Fruit fly (Drosophila melanogaster) whole organism, wandering third instar larva: Measurements from ENCODE around the gene Tpt.

Source experiments
- Abd-B ChIP-seq: fragments of >200 bp; optimal IDR thresholded peaks from 2 replicates; lab custom pipeline; 2017; ENCODE audit warnings: missing biosample characterization, missing genetic modification characterization
- CG32264 ChIP-seq: fragments of 200-800 bp; sonication (Bioruptor generic); optimal IDR thresholded peaks from 2 replicates; lab custom pipeline; 2016; ENCODE audit warnings: missing biosample characterization, missing genetic modification characterization
- CG9705 ChIP-seq: fragments of 200-800 bp; sonication (Bioruptor generic); optimal IDR thresholded peaks from 2 replicates; lab custom pipeline; 2018; ENCODE audit warnings: missing biosample characterization, mild to moderate bottlenecking, missing genetic modification characterization
- CrebA ChIP-seq: fragments of 200-800 bp; sonication (Bioruptor generic); optimal IDR thresholded peaks from 2 replicates; lab custom pipeline; 2016; ENCODE audit warnings: missing biosample characterization, mild to moderate bottlenecking, missing genetic modification characterization, borderline replicate concordance
- Dfd ChIP-seq: fragments of >200 bp; optimal IDR thresholded peaks from 2 replicates; lab custom pipeline; 2017; ENCODE audit warnings: missing biosample characterization, missing genetic modification characterization
- Dif ChIP-seq: fragments of 200-275, 200-300 bp; sonication (Bioruptor generic); optimal IDR thresholded peaks from 2 replicates; lab custom pipeline; 2018; ENCODE audit warnings: missing biosample characterization, missing genetic modification characterization; ENCODE audit not compliant: partially characterized antibody
- GATAd ChIP-seq: sonication (Bioruptor generic); optimal IDR thresholded peaks from 2 replicates; lab custom pipeline; 2016; ENCODE audit warnings: missing biosample characterization, missing genetic modification characterization
- HLH106 ChIP-seq: fragments of 200-800 bp; optimal IDR thresholded peaks from 3 replicates; lab custom pipeline; 2019; ENCODE audit warnings: missing biosample characterization, mild to moderate bottlenecking, missing genetic modification characterization, moderate library complexity
- Hnf4 ChIP-seq: fragments of 200-800 bp; sonication (Bioruptor generic); optimal IDR thresholded peaks from 2 replicates; lab custom pipeline; 2016; ENCODE audit warnings: missing biosample characterization, mild to moderate bottlenecking, missing genetic modification characterization
- Hr83 ChIP-seq: fragments of 200-300 bp; sonication (Bioruptor generic); optimal IDR thresholded peaks from 2 replicates; lab custom pipeline; 2016; ENCODE audit warnings: missing biosample characterization, mild to moderate bottlenecking, missing genetic modification characterization, moderate library complexity; ENCODE audit not compliant: poor library complexity, severe bottlenecking
- Jra ChIP-seq: sonication (Bioruptor generic); optimal IDR thresholded peaks from 2 replicates; lab custom pipeline; 2016; ENCODE audit warnings: missing biosample characterization, missing genetic modification characterization
- N ChIP-seq: fragments of >200 bp; optimal IDR thresholded peaks from 2 replicates; lab custom pipeline; 2018; ENCODE audit warnings: missing biosample characterization, missing external identifiers, missing genetic modification characterization
- OdsH ChIP-seq: fragments of 200-800 bp; sonication (Bioruptor generic); optimal IDR thresholded peaks from 2 replicates; lab custom pipeline; 2016; ENCODE audit warnings: missing biosample characterization, mild to moderate bottlenecking, missing genetic modification characterization
- Rel ChIP-seq, 2 experiments: fragments of 200-800 bp; sonication (Bioruptor generic) in 1 of 2; optimal IDR thresholded peaks; 2 replicates in 1 of 2; 3 replicates in 1 of 2; lab custom pipeline; 2016 to 2019; ENCODE audit warnings: mild to moderate bottlenecking in 2 of 2, missing biosample characterization in 2 of 2, missing genetic modification characterization in 2 of 2, moderate library complexity in 1 of 2
- Sp1 ChIP-seq: fragments of 200-800 bp; sonication (Bioruptor generic); optimal IDR thresholded peaks from 3 replicates; lab custom pipeline; 2019; ENCODE audit warnings: missing biosample characterization, mild to moderate bottlenecking, missing genetic modification characterization, moderate library complexity
- br ChIP-seq: fragments of 200-800 bp; sonication (Bioruptor generic); optimal IDR thresholded peaks from 2 replicates; lab custom pipeline; 2016; ENCODE audit warnings: missing biosample characterization, missing genetic modification characterization
- brk ChIP-seq: fragments of 200-800 bp; sonication (Bioruptor generic); optimal IDR thresholded peaks from 2 replicates; lab custom pipeline; 2016; ENCODE audit warnings: missing biosample characterization, mild to moderate bottlenecking, missing genetic modification characterization
- dmrt93B ChIP-seq: fragments of 200-800 bp; sonication (Bioruptor generic); optimal IDR thresholded peaks from 2 replicates; lab custom pipeline; 2018; ENCODE audit warnings: missing biosample characterization, mild to moderate bottlenecking, missing genetic modification characterization
- dsf ChIP-seq: sonication (Bioruptor generic); optimal IDR thresholded peaks from 2 replicates; lab custom pipeline; 2016; ENCODE audit warnings: missing biosample characterization, missing genetic modification characterization, borderline replicate concordance
- ey ChIP-seq: fragments of 200-800 bp; sonication (Bioruptor generic); optimal IDR thresholded peaks from 2 replicates; lab custom pipeline; 2016; ENCODE audit warnings: missing biosample characterization, missing genetic modification characterization
- foxo ChIP-seq, 2 experiments: fragments of 200-800 bp; sonication (Bioruptor generic); optimal IDR thresholded peaks; 2 replicates in 1 of 2; 3 replicates in 1 of 2; lab custom pipeline; 2016 to 2017; ENCODE audit warnings: missing biosample characterization in 2 of 2, missing genetic modification characterization in 2 of 2
- fru ChIP-seq: fragments of 200-800 bp; sonication (Bioruptor generic); optimal IDR thresholded peaks from 3 replicates; lab custom pipeline; 2016; ENCODE audit warnings: missing biosample characterization, mild to moderate bottlenecking, missing genetic modification characterization
- h ChIP-seq: fragments of 200-800 bp; sonication (Bioruptor generic); optimal IDR thresholded peaks from 3 replicates; lab custom pipeline; 2016; ENCODE audit warnings: missing biosample characterization, mild to moderate bottlenecking, missing genetic modification characterization
- jim ChIP-seq: fragments of 175-275, 200-325 bp; sonication (Bioruptor generic); optimal IDR thresholded peaks from 2 replicates; lab custom pipeline; 2016; ENCODE audit warnings: missing biosample characterization, mild to moderate bottlenecking, missing genetic modification characterization
- psq ChIP-seq: fragments of 200-800 bp; sonication (Bioruptor generic); optimal IDR thresholded peaks from 3 replicates; lab custom pipeline; 2017; ENCODE audit warnings: missing biosample characterization, mild to moderate bottlenecking, missing genetic modification characterization, moderate library complexity
- rgr ChIP-seq: fragments of 200-800 bp; sonication (Bioruptor generic); optimal IDR thresholded peaks from 3 replicates; lab custom pipeline; 2016; ENCODE audit warnings: missing biosample characterization, mild to moderate bottlenecking, missing genetic modification characterization
- sage ChIP-seq: fragments of 200-800 bp; sonication (Bioruptor generic); optimal IDR thresholded peaks from 2 replicates; lab custom pipeline; 2016; ENCODE audit warnings: missing biosample characterization, mild to moderate bottlenecking, missing genetic modification characterization
- sv ChIP-seq: fragments of 200-800 bp; sonication (Bioruptor generic); optimal IDR thresholded peaks from 3 replicates; lab custom pipeline; 2016; ENCODE audit warnings: missing biosample characterization, missing genetic modification characterization
- tai ChIP-seq: sonication (Bioruptor generic); optimal IDR thresholded peaks from 2 replicates; lab custom pipeline; 2016; ENCODE audit warnings: missing biosample characterization, missing genetic modification characterization
- usp ChIP-seq: fragments of >200 bp; optimal IDR thresholded peaks from 2 replicates; lab custom pipeline; 2017; ENCODE audit warnings: missing biosample characterization, missing genetic modification characterization
- woc ChIP-seq: sonication (Bioruptor generic); optimal IDR thresholded peaks from 2 replicates; lab custom pipeline; 2016; ENCODE audit warnings: missing biosample characterization, mild to moderate bottlenecking, missing genetic modification characterization

Tpt gene

dm6 chr3L:8374107-8374506 is 31.0 kb downstream of the Tpt start:
- TF ChIP-seq brk (GFP tag; lab: Kevin White, UChicago) (no peak), CrebA (GFP tag; lab: Kevin White, UChicago) (no peak), foxo (GFP tag; optimal IDR thresholded peaks at IDR 0.05; lab: Kevin White, UChicago) (no peak), sage (GFP tag; lab: Kevin White, UChicago) (no peak), HLH106 (tag; lab: Kevin White, UChicago) (no peak), ey (no peak), psq (GFP tag; lab: Kevin White, UChicago) (no peak), N (GFP tag; lab: Kevin White, UChicago) (no peak), br (GFP tag; lab: Kevin White, UChicago) (no peak), Rel (GFP tag; optimal IDR thresholded peaks at IDR 0.05; lab: Kevin White, UChicago) (no peak), Rel (tag; optimal IDR thresholded peaks at IDR 0.05; lab: Kevin White, UChicago) (no peak), Sp1 (GFP tag; lab: Kevin White, UChicago) (no peak), Jra (GFP tag; lab: Kevin White, UChicago) (no peak), GATAd (GFP tag; lab: Kevin White, UChicago) (no peak), dsf (GFP tag; lab: Kevin White, UChicago) (no peak), woc (no peak)
- TF ChIP-seq, all 38 proteins: peak for 0

- TF ChIP-seq Dfd (GFP tag; lab: Kevin White, UChicago) = peak; percentile 76
- TF ChIP-seq dsf (GFP tag; lab: Kevin White, UChicago) = no peak
- TF ChIP-seq Dif = no peak
Measured at dm6 chr3L:8372035-8372434, 33.0 kb downstream of the Tpt start, which contains the start of gene ImpE1. ImpE1 (plus strand) TSS chr3L:8372405.

- TF ChIP-seq usp (no peak), fru (GFP tag; lab: Kevin White, UChicago) (no peak), Hnf4 (no peak), dmrt93B (GFP tag; lab: Kevin White, UChicago) (no peak), CG32264 (GFP tag; lab: Kevin White, UChicago) (no peak), Abd-B (GFP tag; lab: Kevin White, UChicago) (no peak), Hr83 (no peak), sv (no peak), rgr (no peak), N (GFP tag; lab: Kevin White, UChicago) (no peak), Jra (GFP tag; lab: Kevin White, UChicago) (no peak), CG9705 (GFP tag; lab: Kevin White, UChicago) (no peak), foxo (GFP tag; optimal IDR thresholded peaks at IDR 0.05; lab: Kevin White, UChicago) (no peak), Dif (no peak), h (GFP tag; lab: Kevin White, UChicago) (no peak), HLH106 (tag; lab: Kevin White, UChicago) (no peak)
Measured at dm6 chr3L:8371538-8371937, 33.5 kb downstream of the Tpt start.

dm6 chr3L:8370922-8371321 is 34.2 kb downstream of the Tpt start:
- TF ChIP-seq sv = no peak
- TF ChIP-seq brk (GFP tag; lab: Kevin White, UChicago) = no peak
- no peak for TF ChIP-seq jim
- peak; percentile 23 for TF ChIP-seq dmrt93B (GFP tag; lab: Kevin White, UChicago)
- peak; percentile 51 for TF ChIP-seq psq (GFP tag; lab: Kevin White, UChicago)
- no peak for TF ChIP-seq Rel (GFP tag; optimal IDR thresholded peaks at IDR 0.05; lab: Kevin White, UChicago)
- TF ChIP-seq Rel (tag; optimal IDR thresholded peaks at IDR 0.05; lab: Kevin White, UChicago) = peak; percentile 37
- peak; percentile 49 for TF ChIP-seq br (GFP tag; lab: Kevin White, UChicago)
- TF ChIP-seq CG32264 (GFP tag; lab: Kevin White, UChicago) = peak; percentile 44
- TF ChIP-seq OdsH (GFP tag; lab: Kevin White, UChicago) = peak; percentile 45
- TF ChIP-seq rgr = peak; percentile 59
- peak in 1 of 2 experiments; percentile 53 for TF ChIP-seq foxo (GFP tag; optimal IDR thresholded peaks at IDR 0.05; lab: Kevin White, UChicago)
- peak; percentile 78 for TF ChIP-seq Sp1 (GFP tag; lab: Kevin White, UChicago)
- no peak for TF ChIP-seq tai (GFP tag; lab: Kevin White, UChicago)
- peak; percentile 50 for TF ChIP-seq ey
- TF ChIP-seq sage (GFP tag; lab: Kevin White, UChicago) = peak; percentile 46
- TF ChIP-seq CrebA (GFP tag; lab: Kevin White, UChicago) = peak; percentile 20
- peak; percentile 54 for TF ChIP-seq fru (GFP tag; lab: Kevin White, UChicago)
- peak; percentile 52 for TF ChIP-seq CG9705 (GFP tag; lab: Kevin White, UChicago)
- TF ChIP-seq woc = peak; percentile 53
- TF ChIP-seq HLH106 (tag; lab: Kevin White, UChicago) = peak; percentile 77
- TF ChIP-seq h (GFP tag; lab: Kevin White, UChicago) = peak; percentile 73
- no peak for TF ChIP-seq GATAd (GFP tag; lab: Kevin White, UChicago)
- TF ChIP-seq Hnf4 = peak; percentile 5
